Worm (Caenorhabditis elegans) whole organism, young adult: ENCODE data around the gene C14B1.8.

ENCODE experiments used
- B0336.3 ChIP-seq: fragments of 200-800 bp; sonication (Bioruptor generic); IDR thresholded peaks from 2 replicates; pipeline ENCODE4 v1.3.6; 2022; ENCODE audit warnings: missing genetic modification characterization, missing compliant biosample characterization
- F39B2.1 ChIP-seq: fragments of 200-800 bp; sonication (Bioruptor generic); IDR thresholded peaks from 2 replicates; pipeline ENCODE4 v1.3.6; 2022; ENCODE audit warnings: missing genetic modification reagents, missing genetic modification characterization, missing compliant biosample characterization
- F49E8.2 ChIP-seq: sonication (generic microtip); optimal IDR thresholded peaks from 3 replicates; lab custom pipeline; 2017; ENCODE audit warnings: missing genetic modification characterization, mild to moderate bottlenecking, missing compliant biosample characterization, antibody characterized with exemption, moderate library complexity; ENCODE audit not compliant: insufficient read depth
- F52B5.7 ChIP-seq: sonication (generic microtip); optimal IDR thresholded peaks from 2 replicates; lab custom pipeline; 2016; ENCODE audit warnings: mild to moderate bottlenecking, missing genetic modification characterization, missing compliant biosample characterization
- F57A8.1 ChIP-seq: fragments of 200-800 bp; sonication (Bioruptor generic); optimal IDR thresholded peaks from 2 replicates; lab custom pipeline; 2018; ENCODE audit warnings: mild to moderate bottlenecking, missing genetic modification characterization, moderate library complexity, missing compliant biosample characterization
- F57C9.4 ChIP-seq: sonication (generic microtip); optimal IDR thresholded peaks from 2 replicates; lab custom pipeline; 2017; ENCODE audit warnings: mild to moderate bottlenecking, missing genetic modification characterization, missing compliant biosample characterization
- K12H6.12 ChIP-seq: fragments of 200-800 bp; sonication (Bioruptor generic); optimal IDR thresholded peaks from 2 replicates; lab custom pipeline; 2018; ENCODE audit warnings: mild to moderate bottlenecking, missing genetic modification characterization, missing compliant biosample characterization
- Y95B8A.8 ChIP-seq: fragments of 200-800 bp; sonication (Bioruptor generic); IDR thresholded peaks from 2 replicates; pipeline ENCODE4 v1.3.6; 2022; ENCODE audit warnings: missing genetic modification reagents, missing genetic modification characterization, missing compliant biosample characterization
- ZK185.1 ChIP-seq: sonication (generic microtip); optimal IDR thresholded peaks from 2 replicates; lab custom pipeline; 2016; ENCODE audit warnings: mild to moderate bottlenecking, missing genetic modification characterization, missing compliant biosample characterization; ENCODE audit not compliant: poor library complexity, severe bottlenecking
- aptf-2 ChIP-seq: fragments of 200-800 bp; sonication (Bioruptor generic); conservative IDR thresholded peaks from 2 replicates; pipeline ENCODE4 v1.3.6; 2022; ENCODE audit warnings: missing genetic modification reagents, missing genetic modification characterization, missing compliant biosample characterization
- aptf-3 ChIP-seq: fragments of 200-800 bp; sonication (Bioruptor generic); IDR thresholded peaks from 2 replicates; pipeline ENCODE4 v1.3.6; 2022; ENCODE audit warnings: missing genetic modification characterization, missing compliant biosample characterization
- attf-3 ChIP-seq: fragments of 200-800 bp; sonication (Bioruptor generic); conservative IDR thresholded peaks from 2 replicates; pipeline ENCODE4 v1.3.6; 2022; ENCODE audit warnings: missing genetic modification reagents, missing genetic modification characterization, missing compliant biosample characterization
- cebp-1 ChIP-seq, 2 experiments: fragments of 200-800 bp in 1 of 2; sonication (Bioruptor generic) in 1 of 2; sonication (generic microtip) in 1 of 2; IDR thresholded peaks in 1 of 2; optimal IDR thresholded peaks in 1 of 2; 2 replicates each; pipeline versions ENCODE4 v1.3.6 to Lab custom; 2017 to 2022; ENCODE audit warnings: missing compliant biosample characterization in 2 of 2, missing genetic modification characterization in 2 of 2, mild to moderate bottlenecking in 1 of 2, missing genetic modification reagents in 1 of 2, moderate library complexity in 1 of 2
- ceh-27 ChIP-seq: fragments of 200-800 bp; sonication (Bioruptor generic); optimal IDR thresholded peaks from 2 replicates; lab custom pipeline; 2018; ENCODE audit warnings: mild to moderate bottlenecking, missing genetic modification characterization, moderate library complexity, missing compliant biosample characterization
- chd-7 ChIP-seq: sonication (generic microtip); optimal IDR thresholded peaks from 2 replicates; lab custom pipeline; 2016; ENCODE audit warnings: mild to moderate bottlenecking, missing genetic modification characterization, moderate library complexity, missing compliant biosample characterization
- fkh-3 ChIP-seq: sonication (generic microtip); optimal IDR thresholded peaks from 2 replicates; lab custom pipeline; 2016; ENCODE audit warnings: mild to moderate bottlenecking, missing genetic modification characterization, missing compliant biosample characterization
- hlh-12 ChIP-seq: sonication (generic microtip); optimal IDR thresholded peaks from 2 replicates; lab custom pipeline; 2016; ENCODE audit warnings: missing genetic modification characterization, missing compliant biosample characterization
- lag-1 ChIP-seq: fragments of 200-800 bp; sonication (Bioruptor generic); IDR thresholded peaks from 2 replicates; pipeline ENCODE4 v1.3.6; 2022; ENCODE audit warnings: missing genetic modification reagents, missing genetic modification characterization, missing compliant biosample characterization
- lin-35 ChIP-seq, 3 experiments: fragments of 150-350 bp in 2 of 3; sonication (generic microtip) in 1 of 3; optimal IDR thresholded peaks; 2 replicates each; lab custom pipeline; 2014 to 2018; ENCODE audit warnings: missing biosample characterization in 3 of 3, missing genetic modification characterization in 3 of 3, missing genetic modification reagents in 3 of 3
- lin-40 ChIP-seq: sonication (generic microtip); optimal IDR thresholded peaks from 2 replicates; lab custom pipeline; 2016; ENCODE audit warnings: missing genetic modification characterization, mild to moderate bottlenecking, missing compliant biosample characterization, missing genotype, missing genetic modification reagents
- lin-54 ChIP-seq: fragments of 200-800 bp; sonication (Bioruptor generic); optimal IDR thresholded peaks from 2 replicates; lab custom pipeline; 2018; ENCODE audit warnings: mild to moderate bottlenecking, missing genetic modification characterization, missing compliant biosample characterization
- lir-1 ChIP-seq: fragments of 200-800 bp; sonication (Bioruptor generic); conservative IDR thresholded peaks from 2 replicates; pipeline ENCODE4 v1.3.6; 2022; ENCODE audit warnings: missing genetic modification reagents, missing genetic modification characterization, missing compliant biosample characterization
- madf-10 ChIP-seq: sonication (generic microtip); optimal IDR thresholded peaks from 2 replicates; lab custom pipeline; 2016; ENCODE audit warnings: mild to moderate bottlenecking, missing genetic modification characterization, missing compliant biosample characterization
- nfya-1 ChIP-seq: sonication (generic microtip); optimal IDR thresholded peaks from 2 replicates; lab custom pipeline; 2017; ENCODE audit warnings: antibody characterized with exemption, missing compliant biosample characterization, missing genetic modification characterization, borderline replicate concordance; ENCODE audit not compliant: insufficient read depth
- nfyb-1 ChIP-seq: fragments of 200-800 bp; sonication (Bioruptor generic); IDR thresholded peaks from 2 replicates; pipeline ENCODE4 v1.3.6; 2022; ENCODE audit warnings: missing genetic modification reagents, missing genetic modification characterization, missing compliant biosample characterization
- nhr-27 ChIP-seq: fragments of 200-800 bp; sonication (Bioruptor generic); optimal IDR thresholded peaks from 2 replicates; lab custom pipeline; 2018; ENCODE audit warnings: mild to moderate bottlenecking, missing genetic modification characterization, moderate library complexity, missing compliant biosample characterization
- nhr-90 ChIP-seq: sonication (generic microtip); optimal IDR thresholded peaks from 2 replicates; lab custom pipeline; 2016; ENCODE audit warnings: missing genotype, mild to moderate bottlenecking, missing genetic modification characterization, missing compliant biosample characterization
- pbrm-1 ChIP-seq: fragments of 200-800 bp; sonication (Bioruptor generic); IDR thresholded peaks from 2 replicates; pipeline ENCODE4 v1.3.6; 2022; ENCODE audit warnings: missing genetic modification reagents, missing genetic modification characterization, missing compliant biosample characterization
- sea-2 ChIP-seq: fragments of 200-800 bp; sonication (Bioruptor generic); IDR thresholded peaks from 2 replicates; pipeline ENCODE4 v1.3.6; 2022; ENCODE audit warnings: missing genetic modification characterization, missing compliant biosample characterization
- snpc-4 ChIP-seq, 5 experiments: fragments of 150-350 bp in 1 of 5; sonication (generic microtip) in 4 of 5; optimal IDR thresholded peaks; 2 replicates each; lab custom pipeline; 2014 to 2018; ENCODE audit warnings: missing genetic modification characterization in 5 of 5, missing biosample characterization in 3 of 5, antibody characterized with exemption in 2 of 5, mild to moderate bottlenecking in 2 of 5, missing compliant biosample characterization in 2 of 5, missing genotype in 2 of 5, moderate library complexity in 2 of 5, missing genetic modification reagents in 1 of 5
- tbx-9 ChIP-seq: sonication (generic microtip); optimal IDR thresholded peaks from 2 replicates; lab custom pipeline; 2016; ENCODE audit warnings: borderline replicate concordance, missing genetic modification characterization, inconsistent platforms, missing compliant biosample characterization
- zim-3 ChIP-seq: sonication (generic microtip); optimal IDR thresholded peaks from 2 replicates; lab custom pipeline; 2017; ENCODE audit warnings: mild to moderate bottlenecking, missing genetic modification characterization, moderate library complexity, missing compliant biosample characterization
- ztf-22 ChIP-seq: fragments of 200-800 bp; sonication (Bioruptor generic); optimal IDR thresholded peaks from 2 replicates; lab custom pipeline; 2018; ENCODE audit warnings: mild to moderate bottlenecking, missing genetic modification characterization, moderate library complexity, missing compliant biosample characterization
- ztf-26 ChIP-seq: sonication (generic microtip); optimal IDR thresholded peaks from 2 replicates; lab custom pipeline; 2017; ENCODE audit warnings: missing genetic modification characterization, missing compliant biosample characterization
- ztf-28 ChIP-seq: fragments of 200-800 bp; sonication (Bioruptor generic); IDR thresholded peaks from 2 replicates; pipeline ENCODE4 v1.3.6; 2022; ENCODE audit warnings: missing genetic modification reagents, missing genetic modification characterization, missing compliant biosample characterization

Gene C14B1.8

DNA sequence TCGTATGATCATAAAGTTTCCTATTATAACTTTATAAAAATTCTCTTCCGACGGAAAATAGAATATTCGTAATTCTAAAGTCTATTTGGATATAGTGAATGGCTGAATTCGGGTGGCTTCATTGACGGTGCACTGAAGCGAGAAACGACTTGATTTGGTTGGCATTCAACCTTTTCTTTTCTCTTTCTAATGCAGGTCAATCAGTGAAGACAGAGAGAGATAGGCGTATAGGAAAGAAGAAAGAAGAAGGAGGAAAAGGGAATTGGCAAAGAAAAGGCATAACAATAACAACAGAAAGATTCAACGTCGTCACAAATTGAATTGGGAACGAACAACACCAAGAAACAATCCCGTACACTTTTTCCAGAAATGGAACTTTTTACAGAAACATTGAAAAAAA lies 44.0 kb downstream of the C14B1.8 start:
- TF ChIP-seq ztf-28 (GFP tag; lab: Robert Waterston, UW) (no peak), lir-1 (no peak), ceh-27 (GFP tag; lab: Kevin White, UChicago) (no peak), snpc-4 (GFP tag; optimal IDR thresholded peaks at IDR 0.05; lab: Kevin White, UChicago) (no peak), snpc-4 (tag; optimal IDR thresholded peaks at IDR 0.05; lab: Kevin White, UChicago) (no peak), madf-10 (tag; lab: Kevin White, UChicago) (no peak), ztf-26 (tag; lab: Kevin White, UChicago) (no peak), F52B5.7 (no peak), attf-3 (GFP tag; lab: Robert Waterston, UW) (no peak), nfyb-1 (no peak), nhr-90 (tag; lab: Kevin White, UChicago) (no peak), Y95B8A.8 (GFP tag; lab: Robert Waterston, UW) (no peak), ztf-22 (GFP tag; lab: Kevin White, UChicago) (no peak), B0336.3 (GFP tag; lab: Robert Waterston, UW) (no peak), cebp-1 (GFP tag; IDR thresholded peaks at IDR 0.05; lab: Robert Waterston, UW) (no peak), cebp-1 (tag; optimal IDR thresholded peaks at IDR 0.05; lab: Kevin White, UChicago) (no peak)

DNA sequence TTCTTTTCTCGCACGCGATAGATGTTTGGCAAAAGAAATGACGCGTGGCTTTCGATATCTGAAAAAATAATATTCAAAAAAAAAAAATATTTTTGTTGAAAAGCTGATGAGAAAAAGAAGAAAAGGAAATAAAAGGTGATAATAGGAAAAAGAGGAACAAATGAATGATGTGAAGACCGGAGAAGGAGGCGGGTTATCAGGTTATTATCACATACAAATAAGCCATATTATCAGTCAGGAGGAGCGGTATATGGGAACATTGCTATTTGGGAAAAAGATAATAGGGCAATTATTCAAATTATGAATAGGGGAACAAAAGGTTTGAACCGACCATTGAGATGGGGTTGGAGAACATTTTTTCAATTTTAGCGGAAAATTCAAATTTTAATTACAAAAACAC lies 45.3 kb downstream of the C14B1.8 start:
- TF ChIP-seq nhr-27 (tag; lab: Kevin White, UChicago) (no peak), F39B2.1 (GFP tag; lab: Robert Waterston, UW) (no peak), tbx-9 (tag; lab: Kevin White, UChicago) (no peak), sea-2 (GFP tag; lab: Robert Waterston, UW) (no peak), nfya-1 (tag; lab: Kevin White, UChicago) (no peak), ZK185.1 (tag; lab: Kevin White, UChicago) (no peak), attf-3 (GFP tag; lab: Robert Waterston, UW) (no peak), F57A8.1 (GFP tag; lab: Kevin White, UChicago) (no peak), lag-1 (GFP tag; lab: Robert Waterston, UW) (no peak), zim-3 (tag; lab: Kevin White, UChicago) (no peak), aptf-3 (GFP tag; lab: Robert Waterston, UW) (no peak), pbrm-1 (GFP tag; lab: Robert Waterston, UW) (no peak), lin-54 (GFP tag; lab: Kevin White, UChicago) (no peak), chd-7 (tag; lab: Kevin White, UChicago) (no peak), nhr-90 (tag; lab: Kevin White, UChicago) (no peak), hlh-12 (tag; lab: Kevin White, UChicago) (no peak), aptf-2 (GFP tag; lab: Robert Waterston, UW) (no peak), F57C9.4 (tag; lab: Kevin White, UChicago) (no peak)

DNA sequence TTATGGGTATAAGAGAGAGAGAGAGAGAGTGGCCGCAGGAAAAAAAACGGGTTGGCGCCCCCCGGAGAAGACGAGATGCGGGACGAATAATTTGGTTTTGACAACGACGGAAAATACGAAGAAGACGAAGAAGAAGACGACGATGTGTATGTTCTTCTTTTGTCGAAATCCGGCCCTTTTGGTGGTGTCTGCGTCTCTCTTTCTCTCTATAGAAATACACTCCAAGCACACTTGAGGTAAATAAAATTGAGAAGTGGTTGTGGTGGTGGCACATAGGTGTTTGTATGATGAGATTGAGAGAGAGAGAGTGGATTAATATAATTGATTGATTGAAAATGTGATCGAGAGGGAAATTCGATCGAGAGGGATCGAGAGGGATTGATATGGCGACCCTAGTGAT lies 46.6 kb downstream of the C14B1.8 start:
- TF ChIP-seq aptf-2 (GFP tag; lab: Robert Waterston, UW): no peak
- TF ChIP-seq K12H6.12 (tag; lab: Kevin White, UChicago): peak; percentile 22
- TF ChIP-seq lin-40: peak; percentile 11
- TF ChIP-seq ceh-27 (GFP tag; lab: Kevin White, UChicago): peak; percentile 89
- TF ChIP-seq cebp-1 (GFP tag; IDR thresholded peaks at IDR 0.05; lab: Robert Waterston, UW): no peak
- peak; percentile 21 for TF ChIP-seq cebp-1 (tag; optimal IDR thresholded peaks at IDR 0.05; lab: Kevin White, UChicago)
- peak in 1 of 3 experiments; percentile 2 for TF ChIP-seq lin-35 (GFP tag; optimal IDR thresholded peaks at IDR 0.05; lab: Kevin White, UChicago)
- no peak for TF ChIP-seq fkh-3 (tag; lab: Kevin White, UChicago)
- no peak for TF ChIP-seq F52B5.7
- TF ChIP-seq F49E8.2 (tag; lab: Kevin White, UChicago): no peak
